Fruit fly (Drosophila melanogaster) whole organism, prepupa: ENCODE data around the gene CG12259.

Experiments used
- CG10669 ChIP-seq: fragments of 200-800 bp; sonication (Bioruptor generic); optimal IDR thresholded peaks from 3 replicates; lab custom pipeline; 2018; ENCODE audit warnings: missing biosample characterization, mild to moderate bottlenecking, missing genetic modification characterization, moderate library complexity
- CG11294 ChIP-seq: fragments of 200-800 bp; sonication (Bioruptor generic); IDR thresholded peaks from 2 replicates; pipeline ENCODE4 v1.3.6; 2022; ENCODE audit warnings: missing biosample characterization, missing genetic modification characterization
- CG15336 ChIP-seq: fragments of 200-800 bp; sonication (Bioruptor generic); IDR thresholded peaks from 2 replicates; pipeline ENCODE4 v1.3.6; 2022; ENCODE audit warnings: missing biosample characterization, missing genetic modification characterization
- CG3032 ChIP-seq: fragments of 200-800 bp; optimal IDR thresholded peaks from 2 replicates; lab custom pipeline; 2019; ENCODE audit warnings: missing biosample characterization, mild to moderate bottlenecking, missing genetic modification characterization, moderate library complexity
- CG31627 ChIP-seq: fragments of 200-800 bp; sonication (Bioruptor generic); optimal IDR thresholded peaks from 3 replicates; lab custom pipeline; 2016; ENCODE audit warnings: missing biosample characterization, missing genetic modification characterization
- CG32006 ChIP-seq: fragments of 200-800 bp; sonication (Bioruptor generic); optimal IDR thresholded peaks from 3 replicates; lab custom pipeline; 2017; ENCODE audit warnings: missing biosample characterization, mild to moderate bottlenecking, missing genetic modification characterization
- CG34406 ChIP-seq: fragments of 200-800 bp; sonication (Bioruptor generic); optimal IDR thresholded peaks from 3 replicates; lab custom pipeline; 2016; ENCODE audit warnings: missing biosample characterization, missing genetic modification characterization
- CG3919 ChIP-seq: fragments of 200-800 bp; sonication (Bioruptor generic); optimal IDR thresholded peaks from 3 replicates; lab custom pipeline; 2016; ENCODE audit warnings: missing biosample characterization, missing genetic modification characterization
- CG6163 ChIP-seq: fragments of 200-800 bp; sonication (Bioruptor generic); IDR thresholded peaks from 3 replicates; pipeline ENCODE4 v1.3.6; 2022; ENCODE audit warnings: missing biosample characterization, missing genetic modification characterization
- CG6792 ChIP-seq: fragments of 200-800 bp; sonication (Bioruptor generic); optimal IDR thresholded peaks from 3 replicates; lab custom pipeline; 2016; ENCODE audit warnings: missing biosample characterization, missing genetic modification characterization
- CG6808 ChIP-seq: fragments of 200-800 bp; sonication (Bioruptor generic); optimal IDR thresholded peaks from 3 replicates; lab custom pipeline; 2017; ENCODE audit warnings: missing biosample characterization, missing genetic modification characterization, mild to moderate bottlenecking, moderate library complexity, missing genetic modification reagents
- CG6854 ChIP-seq: fragments of 200-800 bp; sonication (Bioruptor generic); optimal IDR thresholded peaks from 2 replicates; lab custom pipeline; 2017; ENCODE audit warnings: missing biosample characterization, mild to moderate bottlenecking, missing genetic modification characterization
- CG8119 ChIP-seq: fragments of 200-800 bp; sonication (Bioruptor generic); IDR thresholded peaks from 3 replicates; pipeline ENCODE4 v1.3.6; 2022; ENCODE audit warnings: missing biosample characterization, missing genetic modification characterization
- CG8319 ChIP-seq: fragments of 200-800 bp; sonication (Bioruptor generic); optimal IDR thresholded peaks from 3 replicates; lab custom pipeline; 2016; ENCODE audit warnings: missing biosample characterization, missing genetic modification characterization
- CG8632 ChIP-seq: fragments of 200-800 bp; sonication (Bioruptor generic); optimal IDR thresholded peaks from 3 replicates; lab custom pipeline; 2016; ENCODE audit warnings: missing biosample characterization, missing genetic modification characterization
- CG9139 ChIP-seq: fragments of 200-800 bp; sonication (Bioruptor generic); optimal IDR thresholded peaks from 3 replicates; lab custom pipeline; 2017; ENCODE audit warnings: missing biosample characterization, mild to moderate bottlenecking, missing genetic modification characterization
- Eip75B ChIP-seq: fragments of 200-800 bp; sonication (Bioruptor generic); optimal IDR thresholded peaks from 3 replicates; lab custom pipeline; 2016; ENCODE audit warnings: missing biosample characterization, missing genetic modification characterization
- Eip78C ChIP-seq: fragments of 200-800 bp; sonication (Bioruptor generic); peaks from one replicate; lab custom pipeline; 2016; ENCODE audit warnings: missing biosample characterization, missing genetic modification characterization
- Eip93F ChIP-seq: fragments of 200-800 bp; sonication (Bioruptor generic); optimal IDR thresholded peaks from 2 replicates; lab custom pipeline; 2016; ENCODE audit warnings: missing biosample characterization, mild to moderate bottlenecking, missing genetic modification characterization
- Ets96B ChIP-seq: fragments of 200-800 bp; optimal IDR thresholded peaks from 2 replicates; lab custom pipeline; 2019; ENCODE audit warnings: missing biosample characterization, mild to moderate bottlenecking, missing genetic modification characterization, moderate library complexity
- Gug ChIP-seq: fragments of 200-800 bp; sonication (Bioruptor generic); IDR thresholded peaks from 2 replicates; pipeline ENCODE4 v1.3.6; 2022; ENCODE audit warnings: missing biosample characterization, missing genetic modification characterization
- Hr38 ChIP-seq: sonication (Bioruptor generic); optimal IDR thresholded peaks from 2 replicates; lab custom pipeline; 2016; ENCODE audit warnings: missing biosample characterization, missing genetic modification characterization
- Hr39 ChIP-seq: fragments of 200-800 bp; sonication (Bioruptor generic); optimal IDR thresholded peaks from 2 replicates; lab custom pipeline; 2016; ENCODE audit warnings: missing biosample characterization, missing genetic modification characterization
- Lpt ChIP-seq: fragments of 200-800 bp; sonication (Bioruptor generic); optimal IDR thresholded peaks from 3 replicates; lab custom pipeline; 2016; ENCODE audit warnings: missing biosample characterization, missing genetic modification characterization
- OdsH ChIP-seq: fragments of 200-800 bp; sonication (Bioruptor generic); optimal IDR thresholded peaks from 3 replicates; lab custom pipeline; 2016; ENCODE audit warnings: missing biosample characterization, missing genetic modification characterization
- Sox102F ChIP-seq: fragments of 200-800 bp; sonication (Bioruptor generic); optimal IDR thresholded peaks from 2 replicates; lab custom pipeline; 2016; ENCODE audit warnings: missing biosample characterization, mild to moderate bottlenecking, missing genetic modification characterization
- Sox14 ChIP-seq: fragments of 200-800 bp; sonication (Bioruptor generic); optimal IDR thresholded peaks from 3 replicates; lab custom pipeline; 2016; ENCODE audit warnings: missing biosample characterization, missing genetic modification characterization
- Sox15 ChIP-seq: fragments of 200-800 bp; sonication (Bioruptor generic); optimal IDR thresholded peaks from 3 replicates; lab custom pipeline; 2016; ENCODE audit warnings: missing biosample characterization, missing genetic modification characterization
- achi ChIP-seq: fragments of 200-800 bp; sonication (Bioruptor generic); optimal IDR thresholded peaks from 3 replicates; lab custom pipeline; 2016; ENCODE audit warnings: missing biosample characterization, missing genetic modification characterization
- acj6 ChIP-seq: fragments of 200-800 bp; sonication (Bioruptor generic); optimal IDR thresholded peaks from 3 replicates; lab custom pipeline; 2016; ENCODE audit warnings: missing biosample characterization, missing genetic modification characterization
- cyc ChIP-seq: fragments of 200-800 bp; sonication (Bioruptor generic); optimal IDR thresholded peaks from 3 replicates; lab custom pipeline; 2016; ENCODE audit warnings: missing biosample characterization, missing genetic modification characterization
- dac ChIP-seq: fragments of 200-800 bp; sonication (Bioruptor generic); optimal IDR thresholded peaks from 2 replicates; lab custom pipeline; 2017; ENCODE audit warnings: missing biosample characterization, mild to moderate bottlenecking, missing genetic modification characterization
- dsx ChIP-seq: fragments of 200-800 bp; optimal IDR thresholded peaks from 3 replicates; lab custom pipeline; 2019; ENCODE audit warnings: missing biosample characterization, mild to moderate bottlenecking, missing genetic modification characterization, moderate library complexity; ENCODE audit not compliant: poor library complexity, severe bottlenecking
- eg ChIP-seq: fragments of 200-800 bp; sonication (Bioruptor generic); IDR thresholded peaks from 3 replicates; pipeline ENCODE4 v1.3.6; 2022; ENCODE audit warnings: missing biosample characterization, missing genetic modification characterization
- esn ChIP-seq: fragments of 200-800 bp; sonication (Bioruptor generic); optimal IDR thresholded peaks from 2 replicates; lab custom pipeline; 2016; ENCODE audit warnings: missing biosample characterization, mild to moderate bottlenecking, missing genetic modification characterization, moderate library complexity
- fd59A ChIP-seq: fragments of 200-800 bp; sonication (Bioruptor generic); optimal IDR thresholded peaks from 2 replicates; lab custom pipeline; 2017; ENCODE audit warnings: missing biosample characterization, mild to moderate bottlenecking, missing genetic modification characterization, missing genetic modification reagents
- fd85E ChIP-seq: fragments of 200-800 bp; sonication (Bioruptor generic); optimal IDR thresholded peaks from 3 replicates; lab custom pipeline; 2016; ENCODE audit warnings: missing biosample characterization, missing genetic modification characterization
- fkh ChIP-seq: fragments of 200-800 bp; sonication (Bioruptor generic); optimal IDR thresholded peaks from 3 replicates; lab custom pipeline; 2017; ENCODE audit warnings: missing biosample characterization, mild to moderate bottlenecking, missing genetic modification characterization, moderate library complexity
- lz ChIP-seq: fragments of 200-800 bp; sonication (Bioruptor generic); optimal IDR thresholded peaks from 3 replicates; lab custom pipeline; 2016; ENCODE audit warnings: missing biosample characterization, missing genetic modification characterization
- net ChIP-seq: fragments of 200-800 bp; sonication (Bioruptor generic); optimal IDR thresholded peaks from 3 replicates; lab custom pipeline; 2016; ENCODE audit warnings: missing biosample characterization, missing genetic modification characterization
- pdm3 ChIP-seq: fragments of 200-800 bp; sonication (Bioruptor generic); optimal IDR thresholded peaks from 3 replicates; lab custom pipeline; 2016; ENCODE audit warnings: missing biosample characterization, missing genetic modification characterization
- salr ChIP-seq, 2 experiments: fragments of 200-800 bp; sonication (Bioruptor generic); optimal IDR thresholded peaks; 3 replicates each; lab custom pipeline; 2016 to 2018; ENCODE audit warnings: missing biosample characterization in 2 of 2, missing genetic modification characterization in 2 of 2, mild to moderate bottlenecking in 1 of 2
- spab ChIP-seq: fragments of 200-800 bp; sonication (Bioruptor generic); optimal IDR thresholded peaks from 2 replicates; lab custom pipeline; 2017; ENCODE audit warnings: missing biosample characterization, mild to moderate bottlenecking, missing genetic modification characterization, missing genetic modification reagents
- svp ChIP-seq: fragments of 200-800 bp; sonication (Bioruptor generic); peaks from one replicate; lab custom pipeline; 2016; ENCODE audit warnings: missing biosample characterization, missing genetic modification characterization
- vri ChIP-seq: fragments of 200-800 bp; sonication (Bioruptor generic); optimal IDR thresholded peaks from 3 replicates; lab custom pipeline; 2016; ENCODE audit warnings: missing biosample characterization, mild to moderate bottlenecking, missing genetic modification characterization

The CG12259 gene

DNA sequence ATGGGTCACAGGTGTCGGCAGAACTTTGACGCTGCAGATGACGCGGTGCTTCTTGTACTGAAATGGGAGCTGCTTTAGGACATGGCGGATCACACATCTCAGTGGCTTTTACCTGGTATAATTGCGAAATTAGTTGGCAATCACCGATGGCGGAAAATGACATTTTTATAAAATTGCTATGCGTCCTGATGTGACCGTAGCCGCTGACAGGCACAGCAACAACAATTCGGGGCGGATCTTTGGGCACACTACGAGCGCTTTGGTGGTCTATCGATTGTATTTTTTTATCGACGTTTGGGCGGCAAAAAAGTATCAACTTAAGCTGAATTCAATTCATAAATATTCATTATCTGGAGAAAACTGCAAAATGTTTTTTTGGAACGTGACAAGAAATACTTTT, 33.0 kb upstream of the CG12259 start, which contains the start of gene CG4951:
Gene CG4951 (minus strand): TSS at position 223 of the 400 bp plus-strand sequence.
- TF ChIP-seq Gug (no peak), OdsH (GFP tag; lab: Kevin White, UChicago) (no peak)

dm6 chr3R:27948421-27948906, 27.6 kb upstream of the CG12259 start, which contains the start of gene Gp93:
Gene Gp93, plus strand, starts transcription at chr3R:27948711.
- TF ChIP-seq CG15336 (GFP tag; lab: Robert Waterston, UW) (peak; percentile 51; the same call in 1 of the 2 replicates), fd59A (GFP tag; lab: Kevin White, UChicago) (peak; percentile 25), Sox102F (GFP tag; lab: Kevin White, UChicago) (no peak), Sox14 (GFP tag; lab: Kevin White, UChicago) (peak; percentile 46), CG11294 (peak; percentile 49; the same call in 1 of the 2 replicates), CG9139 (no peak), fkh (no peak), net (GFP tag; lab: Kevin White, UChicago) (peak; percentile 66), Gug (peak; percentile 46), Eip75B (GFP tag; lab: Kevin White, UChicago) (peak; percentile 20), CG34406 (GFP tag; lab: Kevin White, UChicago) (peak; percentile 61), vri (no peak), salr (GFP tag; optimal IDR thresholded peaks at IDR 0.05; lab: Kevin White, UChicago) (peak in 1 of 2 experiments; percentile 35), acj6 (GFP tag; lab: Kevin White, UChicago) (no peak), CG10669 (GFP tag; lab: Kevin White, UChicago) (no peak), Eip93F (GFP tag; lab: Kevin White, UChicago) (no peak), CG6808 (GFP tag; lab: Kevin White, UChicago) (peak; percentile 53), Hr39 (GFP tag; lab: Kevin White, UChicago) (no peak), Ets96B (tag; lab: Kevin White, UChicago) (peak; percentile 51), Eip78C (peak; percentile 90), CG32006 (GFP tag; lab: Kevin White, UChicago) (peak; percentile 65), spab (GFP tag; lab: Kevin White, UChicago) (no peak), svp (GFP tag; lab: Kevin White, UChicago) (peak; percentile 79), CG3919 (no peak), CG6792 (GFP tag; lab: Kevin White, UChicago) (peak; percentile 49), CG6854 (peak; percentile 26), dac (no peak), cyc (peak; percentile 9), CG8119 (GFP tag; lab: Robert Waterston, UW) (peak; percentile 64; the same call in 2 of the 3 replicates), CG8319 (GFP tag; lab: Kevin White, UChicago) (no peak), dsx (peak; percentile 29), Hr38 (GFP tag; lab: Kevin White, UChicago) (no peak), esn (peak; percentile 74), CG31627 (GFP tag; lab: Kevin White, UChicago) (peak; percentile 73), pdm3 (GFP tag; lab: Kevin White, UChicago) (no peak), CG3032 (peak; percentile 71), CG8632 (GFP tag; lab: Kevin White, UChicago) (peak; percentile 71), CG6163 (GFP tag; lab: Robert Waterston, UW) (peak; percentile 72), eg (GFP tag; lab: Robert Waterston, UW) (peak; percentile 67; the same call in 2 of the 3 replicates), lz (peak; percentile 61), fd85E (GFP tag; lab: Kevin White, UChicago) (no peak), Lpt (peak; percentile 16), Sox15 (GFP tag; lab: Kevin White, UChicago) (peak; percentile 47), achi (GFP tag; lab: Kevin White, UChicago) (no peak)
